Fruit fly (Drosophila melanogaster): Measurements from ENCODE around the gene CG43680.

dm6 chr3L:15043465-15043864 lies 9.7 kb downstream of the CG43680 start:
- TF ChIP-seq Hr4 (GFP tag; optimal IDR thresholded peaks at IDR 0.05) (no peak), Hr39 (GFP tag; optimal IDR thresholded peaks at IDR 0.05) (no peak), Ets21C (GFP tag; optimal IDR thresholded peaks at IDR 0.05) (no peak), vri (GFP tag; optimal IDR thresholded peaks at IDR 0.05) (no peak), CG16779 (tag; optimal IDR thresholded peaks at IDR 0.05) (no peak), CG8319 (GFP tag; optimal IDR thresholded peaks at IDR 0.05) (no peak), Hr38 (GFP tag; optimal IDR thresholded peaks at IDR 0.05) (no peak), Lpt (GFP tag; optimal IDR thresholded peaks at IDR 0.05) (no peak), salr (GFP tag; optimal IDR thresholded peaks at IDR 0.05) (no peak), CG6808 (GFP tag; optimal IDR thresholded peaks at IDR 0.05) (no peak)

All from whole organism, prepupa.